Worm (Caenorhabditis elegans): ENCODE data around the gene msrp-6.

DNA sequence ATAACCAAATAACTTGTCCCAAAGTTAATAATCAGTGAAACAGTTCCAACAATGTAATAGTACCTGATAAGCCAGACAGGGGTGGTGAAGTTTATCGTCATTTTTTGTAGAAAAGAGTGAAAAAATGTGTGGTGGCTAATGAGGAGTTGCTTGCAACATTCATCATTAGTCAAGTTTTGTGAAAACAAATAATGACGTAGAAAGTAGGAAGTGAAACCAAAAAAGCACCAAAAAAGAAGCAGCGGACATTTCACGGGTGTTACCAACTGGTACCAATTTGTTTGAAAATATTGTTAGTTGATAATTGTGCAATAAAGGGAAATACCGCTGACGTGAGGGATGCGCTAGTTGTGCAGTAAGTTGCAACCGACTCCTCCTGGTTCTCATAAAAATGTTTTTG, 33.8 kb upstream of the msrp-6 start, which contains the start of gene sri-36:
- TF ChIP-seq him-1 (tag; optimal IDR thresholded peaks at IDR 0.05) = no peak
- no peak for TF ChIP-seq dao-5 (tag; optimal IDR thresholded peaks at IDR 0.05)

Measured in whole organism, L4/young adult.